Worm (Caenorhabditis elegans): ENCODE data around the gene ulp-2.

Gene ulp-2

DNA sequence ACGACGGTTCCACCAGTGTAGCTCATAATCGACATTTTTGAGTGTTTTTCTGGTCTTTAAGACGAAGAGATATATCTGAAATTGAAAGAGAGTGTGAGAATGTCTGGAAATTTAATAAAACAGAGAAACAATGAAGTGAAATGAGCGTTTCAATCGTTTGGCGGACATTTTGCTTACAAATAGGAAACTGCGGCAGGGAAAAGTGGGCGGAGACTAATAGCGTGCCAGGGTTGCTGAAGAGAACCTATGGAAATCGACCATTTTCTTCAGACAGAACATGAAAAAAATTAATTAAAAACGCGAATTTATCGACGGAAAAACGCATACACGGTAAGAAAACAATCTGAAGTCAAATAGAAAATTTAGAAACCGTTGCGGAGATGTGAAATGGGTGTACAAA is 4.3 kb downstream of the ulp-2 start, which contains the start of gene pbs-3:
Gene pbs-3 (minus strand): TSS at position 75 of the 400 bp plus-strand sequence.
- no peak for TF ChIP-seq sup-37 (GFP tag; optimal IDR thresholded peaks at IDR 0.05)
- TF ChIP-seq nhr-77 (tag; optimal IDR thresholded peaks at IDR 0.05): peak; percentile 49
- no peak for TF ChIP-seq ces-1 (GFP tag; optimal IDR thresholded peaks at IDR 0.05)
- peak; percentile 71 to 73 for TF ChIP-seq efl-1 (optimal IDR thresholded peaks at IDR 0.05)
- TF ChIP-seq efl-1 (GFP tag; optimal IDR thresholded peaks at IDR 0.05 in 1 of 2): peak; percentile 65 to 94
- TF ChIP-seq pqm-1 (tag; optimal IDR thresholded peaks at IDR 0.05): no peak
- TF ChIP-seq ztf-4 (tag; optimal IDR thresholded peaks at IDR 0.05): no peak
- peak; percentile 53 for TF ChIP-seq lin-14 (GFP tag; optimal IDR thresholded peaks at IDR 0.05)
- peak; percentile 97 for TF ChIP-seq skn-1 (tag; optimal IDR thresholded peaks at IDR 0.05)
- TF ChIP-seq sptf-1 (tag; optimal IDR thresholded peaks at IDR 0.05): no peak
- TF ChIP-seq snu-23 (GFP tag; optimal IDR thresholded peaks at IDR 0.05): peak; percentile 67
- no peak for TF ChIP-seq nhr-28 (tag; optimal IDR thresholded peaks at IDR 0.05)
- TF ChIP-seq ceh-90 (tag; optimal IDR thresholded peaks at IDR 0.05): no peak
- TF ChIP-seq isw-1 (GFP tag; IDR thresholded peaks at IDR 0.05): peak; percentile 17
- peak; percentile 63 to 76 (median 68) for TF ChIP-seq dpl-1 (GFP tag; optimal IDR thresholded peaks at IDR 0.05)
- TF ChIP-seq lin-39 (tag; optimal IDR thresholded peaks at IDR 0.05): no peak
- no peak for TF ChIP-seq unc-98 (GFP tag; IDR thresholded peaks at IDR 0.05)
- peak; percentile 86 for TF ChIP-seq C16A3.4 (tag; optimal IDR thresholded peaks at IDR 0.05)
- no peak for TF ChIP-seq fos-1 (tag; optimal IDR thresholded peaks at IDR 0.05)
- TF ChIP-seq C34B4.2 (tag; optimal IDR thresholded peaks at IDR 0.05): no peak
- TF ChIP-seq vab-15 (tag; optimal IDR thresholded peaks at IDR 0.05): peak; percentile 61
- TF ChIP-seq lin-15B (tag; optimal IDR thresholded peaks at IDR 0.05): peak; percentile 48
- peak; percentile 59 to 86 for TF ChIP-seq lin-35 (GFP tag; optimal IDR thresholded peaks at IDR 0.05)
- no peak for TF ChIP-seq hlh-4 (tag; optimal IDR thresholded peaks at IDR 0.05)
- peak; percentile 56 for TF ChIP-seq F16B12.6 (tag; optimal IDR thresholded peaks at IDR 0.05)
- no peak for TF ChIP-seq ceh-88 (GFP tag; IDR thresholded peaks at IDR 0.05)
- TF ChIP-seq grh-1 (GFP tag; IDR thresholded peaks at IDR 0.05): no peak
- TF ChIP-seq mep-1 (tag; optimal IDR thresholded peaks at IDR 0.05): no peak
- TF ChIP-seq ama-1 (optimal IDR thresholded peaks at IDR 0.05): peak; percentile 32
- TF ChIP-seq hpl-2 (GFP tag; optimal IDR thresholded peaks at IDR 0.05): peak; percentile 19
- TF ChIP-seq nhr-12 (tag; optimal IDR thresholded peaks at IDR 0.05): no peak
- no peak for TF ChIP-seq zag-1 (tag; optimal IDR thresholded peaks at IDR 0.05)
- TF ChIP-seq ceh-8 (GFP tag; optimal IDR thresholded peaks at IDR 0.05): no peak
- peak; percentile 52 to 85 for TF ChIP-seq lsy-2 (tag; optimal IDR thresholded peaks at IDR 0.05)
- peak; percentile 49 for TF ChIP-seq nhr-90 (tag; optimal IDR thresholded peaks at IDR 0.05; ENCODE audit: poor library complexity)
- peak; percentile 67 for TF ChIP-seq blmp-1 (tag; optimal IDR thresholded peaks at IDR 0.05)
- no peak for TF ChIP-seq sox-4 (tag; optimal IDR thresholded peaks at IDR 0.05)
- TF ChIP-seq fkh-10 (GFP tag; optimal IDR thresholded peaks at IDR 0.05): no peak
- no peak for TF ChIP-seq pax-3 (tag; optimal IDR thresholded peaks at IDR 0.05)
- TF ChIP-seq Y116A8C.19 (tag; optimal IDR thresholded peaks at IDR 0.05; ENCODE audit: borderline replicate concordance): no peak
- TF ChIP-seq ceh-63 (GFP tag; optimal IDR thresholded peaks at IDR 0.05): no peak
- TF ChIP-seq swsn-7 (tag; optimal IDR thresholded peaks at IDR 0.05): peak; percentile 37
- 0 out of 2 replicates have a peak, but pooled peaks have one; percentile 5 for TF ChIP-seq nhr-19 (GFP tag; conservative IDR thresholded peaks at IDR 0.05)
- peak in 2 of 6 experiments; percentile 42 to 71 for TF ChIP-seq elt-3 (tag; optimal IDR thresholded peaks at IDR 0.05)
- no peak for TF ChIP-seq fkh-4 (tag; optimal IDR thresholded peaks at IDR 0.05; ENCODE audit: borderline replicate concordance)
- peak; percentile 44 to 79 (median 72) for TF ChIP-seq ceh-82 (tag; optimal IDR thresholded peaks at IDR 0.05)
- TF ChIP-seq nhr-237 (tag; optimal IDR thresholded peaks at IDR 0.05): peak; percentile 0
- no peak for TF ChIP-seq egl-27 (tag; optimal IDR thresholded peaks at IDR 0.05)
- peak; percentile 65 for TF ChIP-seq unc-130 (tag; optimal IDR thresholded peaks at IDR 0.05)
- peak; percentile 47 for TF ChIP-seq lin-13 (GFP tag; optimal IDR thresholded peaks at IDR 0.05)
- peak; percentile 49 for TF ChIP-seq nhr-20 (tag; optimal IDR thresholded peaks at IDR 0.05)
- TF ChIP-seq mef-2 (tag; optimal IDR thresholded peaks at IDR 0.05): no peak
- no peak for TF ChIP-seq nhr-85 (tag)
- TF ChIP-seq unc-86 (tag; optimal IDR thresholded peaks at IDR 0.05): no peak
- TF ChIP-seq nhr-47 (tag; optimal IDR thresholded peaks at IDR 0.05): peak; percentile 53

All from whole organism, L1 larva.